Worm (Caenorhabditis elegans) whole organism, early embryonic: ENCODE results near the gene gcy-32.

ENCODE experiments used
- B0310.2 ChIP-seq: sonication (generic microtip); optimal IDR thresholded peaks from 2 replicates; lab custom pipeline; 2016; ENCODE audit warnings: mild to moderate bottlenecking, missing genetic modification characterization, missing compliant biosample characterization
- F13C5.2 ChIP-seq: sonication (generic microtip); optimal IDR thresholded peaks from 2 replicates; lab custom pipeline; 2017; ENCODE audit warnings: mild to moderate bottlenecking, missing genetic modification characterization, inconsistent platforms, missing compliant biosample characterization
- ama-1 ChIP-seq: fragments of 150-350 bp; optimal IDR thresholded peaks from 2 replicates; lab custom pipeline; 2014
- ceh-13 ChIP-seq: fragments of 200-800 bp; sonication (Bioruptor generic); optimal IDR thresholded peaks from 2 replicates; lab custom pipeline; 2018; ENCODE audit warnings: mild to moderate bottlenecking, missing genetic modification characterization, missing compliant biosample characterization
- ceh-36 ChIP-seq: sonication (generic microtip); optimal IDR thresholded peaks from 2 replicates; lab custom pipeline; 2016; ENCODE audit warnings: missing genetic modification characterization, inconsistent platforms, missing compliant biosample characterization
- hmbx-1 ChIP-seq: sonication (generic microtip); optimal IDR thresholded peaks from 2 replicates; lab custom pipeline; 2016; ENCODE audit warnings: mild to moderate bottlenecking, missing genetic modification characterization, missing compliant biosample characterization
- hmg-4 ChIP-seq: fragments of 200-800 bp; sonication (Bioruptor generic); optimal IDR thresholded peaks from 2 replicates; lab custom pipeline; 2018; ENCODE audit warnings: mild to moderate bottlenecking, missing genetic modification characterization, missing compliant biosample characterization
- hnd-1 ChIP-seq: sonication (generic microtip); optimal IDR thresholded peaks from 2 replicates; lab custom pipeline; 2016; ENCODE audit warnings: missing genetic modification characterization, missing compliant biosample characterization
- pes-1 ChIP-seq: fragments of 200-800 bp; sonication (Bioruptor generic); IDR thresholded peaks from 2 replicates; pipeline ENCODE4 v1.3.6; 2022; ENCODE audit warnings: missing genetic modification reagents, missing genetic modification characterization, missing compliant biosample characterization
- scrt-1 ChIP-seq: fragments of 200-800 bp; sonication (Bioruptor generic); IDR thresholded peaks from 2 replicates; pipeline ENCODE4 v1.3.6; 2022; ENCODE audit warnings: missing genetic modification characterization, missing compliant biosample characterization
- sea-1 ChIP-seq: fragments of 200-800 bp; sonication (Bioruptor generic); conservative IDR thresholded peaks from 2 replicates; pipeline ENCODE4 v1.3.6; 2022; ENCODE audit warnings: missing genetic modification characterization, missing compliant biosample characterization
- tbx-11 ChIP-seq: fragments of 200-800 bp; sonication (Bioruptor generic); IDR thresholded peaks from 2 replicates; pipeline ENCODE4 v1.3.6; 2022; ENCODE audit warnings: missing genetic modification characterization, missing compliant biosample characterization
- tbx-37 ChIP-seq: fragments of 200-800 bp; sonication (Bioruptor generic); conservative IDR thresholded peaks from 2 replicates; pipeline ENCODE4 v1.3.6; 2022; ENCODE audit warnings: missing genetic modification reagents, missing genetic modification characterization, missing compliant biosample characterization

DNA sequence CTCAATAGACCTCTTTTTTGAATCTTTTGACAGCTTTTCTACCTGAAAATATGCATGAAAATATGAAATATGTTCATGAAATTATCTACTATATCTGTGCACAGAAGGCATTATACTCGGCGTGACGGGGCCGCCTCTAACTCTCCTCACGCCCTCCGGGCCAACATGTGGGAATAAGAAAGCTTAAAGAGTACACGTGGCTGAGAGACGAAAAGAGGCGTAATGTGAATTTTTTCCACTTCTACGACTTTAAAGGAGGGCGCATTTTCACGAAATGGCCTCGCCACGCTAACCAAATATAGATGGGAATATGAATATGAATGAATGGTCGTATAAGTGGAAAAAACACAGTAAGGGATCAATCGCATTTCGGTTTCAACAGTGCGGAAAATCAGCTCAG, 42.4 kb upstream of the gcy-32 start:
- TF ChIP-seq F13C5.2 (tag; lab: Kevin White, UChicago) (no peak), tbx-37 (GFP tag; lab: Robert Waterston, UW) (no peak), ama-1 (lab: Kevin White, UChicago) (no peak), hmbx-1 (tag; lab: Kevin White, UChicago) (no peak), hmg-4 (no peak), ceh-36 (no peak), B0310.2 (tag; lab: Kevin White, UChicago) (no peak), pes-1 (GFP tag; lab: Robert Waterston, UW) (no peak), sea-1 (GFP tag; lab: Robert Waterston, UW) (no peak), scrt-1 (GFP tag; lab: Robert Waterston, UW) (no peak), ceh-13 (GFP tag; lab: Kevin White, UChicago) (no peak), tbx-11 (GFP tag; lab: Robert Waterston, UW) (no peak), hnd-1 (tag; lab: Kevin White, UChicago) (no peak)
